Worm (Caenorhabditis elegans) whole organism, young adult: ENCODE data around the gene F49E8.8.

Source experiments
- B0019.2 ChIP-seq: fragments of 200-800 bp; sonication (Bioruptor generic); conservative IDR thresholded peaks from 2 replicates; pipeline ENCODE4 v1.3.6; 2022; ENCODE audit warnings: missing genetic modification reagents, missing genetic modification characterization, missing compliant biosample characterization
- B0261.1 ChIP-seq: sonication (generic microtip); optimal IDR thresholded peaks from 2 replicates; lab custom pipeline; 2016; ENCODE audit warnings: mild to moderate bottlenecking, missing genetic modification characterization, moderate library complexity, missing compliant biosample characterization
- C06A6.2 ChIP-seq: fragments of 200-800 bp; sonication (Bioruptor generic); conservative IDR thresholded peaks from 2 replicates; pipeline ENCODE4 v1.3.6; 2022; ENCODE audit warnings: missing genetic modification characterization, missing compliant biosample characterization
- F37B4.10 ChIP-seq: fragments of 200-800 bp; sonication (Bioruptor generic); IDR thresholded peaks from 2 replicates; pipeline ENCODE4 v1.3.6; 2022; ENCODE audit warnings: missing genetic modification characterization, missing compliant biosample characterization
- F57A8.1 ChIP-seq: fragments of 200-800 bp; sonication (Bioruptor generic); optimal IDR thresholded peaks from 2 replicates; lab custom pipeline; 2018; ENCODE audit warnings: mild to moderate bottlenecking, missing genetic modification characterization, moderate library complexity, missing compliant biosample characterization
- K11D2.4 ChIP-seq: fragments of 200-800 bp; sonication (Bioruptor generic); IDR thresholded peaks from 2 replicates; pipeline ENCODE4 v1.3.6; 2022; ENCODE audit warnings: missing genetic modification reagents, missing genetic modification characterization, missing compliant biosample characterization
- K12H6.12 ChIP-seq: fragments of 200-800 bp; sonication (Bioruptor generic); optimal IDR thresholded peaks from 2 replicates; lab custom pipeline; 2018; ENCODE audit warnings: mild to moderate bottlenecking, missing genetic modification characterization, missing compliant biosample characterization
- T26A5.8 ChIP-seq: sonication (generic microtip); optimal IDR thresholded peaks from 2 replicates; lab custom pipeline; 2016; ENCODE audit warnings: missing genetic modification characterization, missing compliant biosample characterization
- Y53G8AR.9 ChIP-seq: fragments of 200-800 bp; sonication (Bioruptor generic); conservative IDR thresholded peaks from 2 replicates; pipeline ENCODE4 v1.3.6; 2022; ENCODE audit warnings: missing genetic modification reagents, missing genetic modification characterization, missing compliant biosample characterization
- akir-1 ChIP-seq: fragments of 200-800 bp; sonication (Bioruptor generic); optimal IDR thresholded peaks from 2 replicates; lab custom pipeline; 2018; ENCODE audit warnings: mild to moderate bottlenecking, missing genetic modification characterization, moderate library complexity, missing compliant biosample characterization
- ama-1 ChIP-seq, 3 experiments: fragments of 150-350 bp in 1 of 3; sonication (generic microtip) in 2 of 3; optimal IDR thresholded peaks; 2 replicates each; lab custom pipeline; 2014 to 2018; ENCODE audit warnings: missing biosample characterization in 2 of 3, missing genetic modification characterization in 2 of 3, missing genetic modification reagents in 2 of 3
- aptf-2 ChIP-seq: fragments of 200-800 bp; sonication (Bioruptor generic); conservative IDR thresholded peaks from 2 replicates; pipeline ENCODE4 v1.3.6; 2022; ENCODE audit warnings: missing genetic modification reagents, missing genetic modification characterization, missing compliant biosample characterization
- athp-1 ChIP-seq: sonication (generic microtip); optimal IDR thresholded peaks from 2 replicates; lab custom pipeline; 2017; ENCODE audit warnings: mild to moderate bottlenecking, missing genetic modification characterization, missing compliant biosample characterization
- attf-5 ChIP-seq: fragments of 200-800 bp; sonication (Bioruptor generic); optimal IDR thresholded peaks from 2 replicates; lab custom pipeline; 2018; ENCODE audit warnings: mild to moderate bottlenecking, missing genetic modification characterization, missing compliant biosample characterization
- bed-2 ChIP-seq: fragments of 200-800 bp; sonication (Bioruptor generic); IDR thresholded peaks from 2 replicates; pipeline ENCODE4 v1.3.6; 2022; ENCODE audit warnings: missing genetic modification reagents, missing genetic modification characterization, missing compliant biosample characterization
- ceh-58 ChIP-seq: fragments of 200-800 bp; sonication (Bioruptor generic); IDR thresholded peaks from 2 replicates; pipeline ENCODE4 v1.3.6; 2022; ENCODE audit warnings: missing genetic modification characterization, missing compliant biosample characterization
- chd-7 ChIP-seq: sonication (generic microtip); optimal IDR thresholded peaks from 2 replicates; lab custom pipeline; 2016; ENCODE audit warnings: mild to moderate bottlenecking, missing genetic modification characterization, moderate library complexity, missing compliant biosample characterization
- dox-1 ChIP-seq: fragments of 200-800 bp; sonication (Bioruptor generic); IDR thresholded peaks from 2 replicates; pipeline ENCODE4 v1.3.6; 2022; ENCODE audit warnings: missing genetic modification reagents, missing genetic modification characterization, missing compliant biosample characterization
- dpff-1 ChIP-seq: sonication (generic microtip); optimal IDR thresholded peaks from 2 replicates; lab custom pipeline; 2017; ENCODE audit warnings: mild to moderate bottlenecking, missing genetic modification characterization, missing compliant biosample characterization
- dpl-1 ChIP-seq: fragments of 150-350 bp; optimal IDR thresholded peaks from 2 replicates; lab custom pipeline; 2014; ENCODE audit warnings: missing biosample characterization, missing genetic modification reagents, missing genetic modification characterization
- efl-1 ChIP-seq: fragments of 150-350 bp; optimal IDR thresholded peaks from 2 replicates; lab custom pipeline; 2014; ENCODE audit warnings: missing biosample characterization, missing genetic modification reagents, missing genetic modification characterization
- egl-18 ChIP-seq: fragments of 200-800 bp; sonication (Bioruptor generic); IDR thresholded peaks from 2 replicates; pipeline ENCODE4 v1.3.6; 2022; ENCODE audit warnings: missing genetic modification reagents, missing genetic modification characterization, missing compliant biosample characterization
- fkh-3 ChIP-seq: sonication (generic microtip); optimal IDR thresholded peaks from 2 replicates; lab custom pipeline; 2016; ENCODE audit warnings: mild to moderate bottlenecking, missing genetic modification characterization, missing compliant biosample characterization
- him-1 ChIP-seq: sonication (generic microtip); optimal IDR thresholded peaks from 2 replicates; lab custom pipeline; 2016; ENCODE audit warnings: missing genotype, missing genetic modification reagents, missing genetic modification characterization, missing compliant biosample characterization
- hmg-20 ChIP-seq: fragments of 200-800 bp; sonication (Bioruptor generic); IDR thresholded peaks from 2 replicates; pipeline ENCODE4 v1.3.6; 2022; ENCODE audit warnings: missing genetic modification reagents, missing genetic modification characterization, missing compliant biosample characterization
- lin-35 ChIP-seq, 3 experiments: fragments of 150-350 bp in 2 of 3; sonication (generic microtip) in 1 of 3; optimal IDR thresholded peaks; 2 replicates each; lab custom pipeline; 2014 to 2018; ENCODE audit warnings: missing biosample characterization in 3 of 3, missing genetic modification characterization in 3 of 3, missing genetic modification reagents in 3 of 3
- lin-40 ChIP-seq: sonication (generic microtip); optimal IDR thresholded peaks from 2 replicates; lab custom pipeline; 2016; ENCODE audit warnings: missing genetic modification characterization, mild to moderate bottlenecking, missing compliant biosample characterization, missing genotype, missing genetic modification reagents
- madf-3 ChIP-seq: fragments of 200-800 bp; sonication (Bioruptor generic); IDR thresholded peaks from 2 replicates; pipeline ENCODE4 v1.3.6; 2022; ENCODE audit warnings: missing genetic modification reagents, missing genetic modification characterization, missing compliant biosample characterization
- mel-28 ChIP-seq: sonication (generic microtip); optimal IDR thresholded peaks from 2 replicates; lab custom pipeline; 2016; ENCODE audit warnings: borderline replicate concordance, mild to moderate bottlenecking, missing genetic modification characterization, missing compliant biosample characterization
- mxl-1 ChIP-seq: sonication (generic microtip); optimal IDR thresholded peaks from 2 replicates; lab custom pipeline; 2016; ENCODE audit warnings: missing genetic modification characterization, missing compliant biosample characterization
- nfya-2 ChIP-seq: fragments of 200-800 bp; sonication (Bioruptor generic); IDR thresholded peaks from 2 replicates; pipeline ENCODE4 v1.3.6; 2022; ENCODE audit warnings: missing genetic modification reagents, missing genetic modification characterization, missing compliant biosample characterization
- rcor-1 ChIP-seq: fragments of 200-800 bp; sonication (Bioruptor generic); IDR thresholded peaks from 2 replicates; pipeline ENCODE4 v1.3.6; 2022; ENCODE audit warnings: missing genetic modification reagents, missing genetic modification characterization, missing compliant biosample characterization
- repo-1 ChIP-seq: sonication (generic microtip); optimal IDR thresholded peaks from 2 replicates; lab custom pipeline; 2017; ENCODE audit warnings: mild to moderate bottlenecking, missing genetic modification characterization, missing compliant biosample characterization
- rpc-1 ChIP-seq, 2 experiments: fragments of 150-350 bp in 1 of 2; sonication (generic microtip) in 1 of 2; optimal IDR thresholded peaks; 2 replicates each; lab custom pipeline; 2014 to 2018; ENCODE audit warnings: missing biosample characterization in 1 of 2, missing genetic modification characterization in 1 of 2, missing genetic modification reagents in 1 of 2, missing genotype in 1 of 2
- snpc-1.3 ChIP-seq: sonication (generic microtip); optimal IDR thresholded peaks from 2 replicates; lab custom pipeline; 2017; ENCODE audit warnings: missing genetic modification characterization, mild to moderate bottlenecking, missing compliant biosample characterization, antibody characterized with exemption, moderate library complexity, missing genotype, missing genetic modification reagents; ENCODE audit not compliant: insufficient read depth
- snpc-3.4 ChIP-seq: sonication (generic microtip); optimal IDR thresholded peaks from 2 replicates; lab custom pipeline; 2017; ENCODE audit warnings: missing genetic modification characterization, mild to moderate bottlenecking, missing compliant biosample characterization, antibody characterized with exemption, moderate library complexity, missing genotype, missing genetic modification reagents
- snpc-4 ChIP-seq, 5 experiments: fragments of 150-350 bp in 1 of 5; sonication (generic microtip) in 4 of 5; optimal IDR thresholded peaks; 2 replicates each; lab custom pipeline; 2014 to 2018; ENCODE audit warnings: missing genetic modification characterization in 5 of 5, missing biosample characterization in 3 of 5, antibody characterized with exemption in 2 of 5, mild to moderate bottlenecking in 2 of 5, missing compliant biosample characterization in 2 of 5, missing genotype in 2 of 5, moderate library complexity in 2 of 5, missing genetic modification reagents in 1 of 5
- xnd-1 ChIP-seq: sonication (generic microtip); optimal IDR thresholded peaks from 2 replicates; lab custom pipeline; 2016; ENCODE audit warnings: missing genotype, missing genetic modification reagents, missing genetic modification characterization, missing compliant biosample characterization
- zfh-2 ChIP-seq: fragments of 200-800 bp; sonication (Bioruptor generic); conservative IDR thresholded peaks from 2 replicates; pipeline ENCODE4 v1.3.6; 2022; ENCODE audit warnings: missing genetic modification reagents, missing genetic modification characterization, missing compliant biosample characterization
- zim-3 ChIP-seq: sonication (generic microtip); optimal IDR thresholded peaks from 2 replicates; lab custom pipeline; 2017; ENCODE audit warnings: mild to moderate bottlenecking, missing genetic modification characterization, moderate library complexity, missing compliant biosample characterization
- ztf-18 ChIP-seq: sonication (generic microtip); optimal IDR thresholded peaks from 2 replicates; lab custom pipeline; 2016; ENCODE audit warnings: missing genotype, mild to moderate bottlenecking, missing genetic modification characterization, missing compliant biosample characterization
- ztf-25 ChIP-seq: fragments of 200-800 bp; sonication (Bioruptor generic); IDR thresholded peaks from 2 replicates; pipeline ENCODE4 v1.3.6; 2022; ENCODE audit warnings: missing genetic modification reagents, missing genetic modification characterization, missing compliant biosample characterization
- ztf-26 ChIP-seq: sonication (generic microtip); optimal IDR thresholded peaks from 2 replicates; lab custom pipeline; 2017; ENCODE audit warnings: missing genetic modification characterization, missing compliant biosample characterization
- ztf-28 ChIP-seq: fragments of 200-800 bp; sonication (Bioruptor generic); IDR thresholded peaks from 2 replicates; pipeline ENCODE4 v1.3.6; 2022; ENCODE audit warnings: missing genetic modification reagents, missing genetic modification characterization, missing compliant biosample characterization
- ztf-3 ChIP-seq: fragments of 200-800 bp; sonication (Bioruptor generic); optimal IDR thresholded peaks from 2 replicates; lab custom pipeline; 2018; ENCODE audit warnings: mild to moderate bottlenecking, missing genetic modification characterization, missing compliant biosample characterization
- ztf-6 ChIP-seq: fragments of 200-800 bp; sonication (Bioruptor generic); IDR thresholded peaks from 2 replicates; pipeline ENCODE4 v1.3.6; 2022; ENCODE audit warnings: missing genetic modification reagents, missing genetic modification characterization, missing compliant biosample characterization

Gene F49E8.8

DNA sequence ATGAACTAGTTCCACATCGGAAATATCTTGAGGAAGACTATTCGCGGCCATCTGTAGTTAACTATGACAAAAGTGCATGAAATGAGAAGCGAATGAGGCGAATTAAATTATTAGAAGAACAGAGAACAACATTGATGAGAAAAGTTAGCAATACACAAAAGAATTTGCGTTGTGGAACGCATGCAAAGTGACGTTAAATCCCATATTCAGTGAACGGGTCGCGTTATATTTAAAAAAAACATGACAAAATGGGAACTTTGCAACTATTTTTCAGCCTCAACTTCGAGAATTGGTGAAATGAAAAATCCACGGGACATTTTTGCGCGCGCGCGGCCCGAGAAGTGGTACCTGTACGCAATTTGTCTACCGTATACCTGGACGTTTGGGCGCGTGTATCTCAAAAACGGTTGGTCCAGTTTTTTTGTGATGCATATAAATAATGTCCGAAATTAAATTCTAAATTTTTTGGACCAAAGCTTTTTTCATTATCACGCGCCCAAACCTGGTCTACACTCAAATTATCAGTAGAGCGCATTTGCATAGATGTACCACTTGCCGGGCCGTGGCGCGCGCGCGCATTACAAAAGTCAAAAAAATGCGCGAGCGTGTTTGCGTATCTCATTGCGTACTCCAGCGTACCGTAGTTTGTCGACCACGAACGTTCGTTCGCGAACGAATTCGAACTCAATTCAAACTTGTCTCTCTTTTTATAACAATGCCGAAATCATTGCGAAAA lies 8.4 kb upstream of the F49E8.8 start, which contains the start of the genes cdd-2 and oef-1 (continued):
- TF ChIP-seq zfh-2 (GFP tag; lab: Robert Waterston, UW) = no peak
- TF ChIP-seq ztf-28 (GFP tag; lab: Robert Waterston, UW) = peak; percentile 96
- no peak for TF ChIP-seq snpc-4 (GFP tag; optimal IDR thresholded peaks at IDR 0.05; lab: Kevin White, UChicago)
- TF ChIP-seq snpc-4 (tag; optimal IDR thresholded peaks at IDR 0.05; lab: Kevin White, UChicago) = peak in 3 of 4 experiments; percentile 18 to 61 (median 48)
- TF ChIP-seq B0019.2 (GFP tag; lab: Robert Waterston, UW) = peak; percentile 95
- no peak for TF ChIP-seq F37B4.10
- no peak for TF ChIP-seq zim-3
- no peak for TF ChIP-seq K11D2.4 (GFP tag; lab: Robert Waterston, UW)
- no peak for TF ChIP-seq C06A6.2 (GFP tag; lab: Robert Waterston, UW)
- TF ChIP-seq dpl-1 = peak; percentile 65
- no peak for TF ChIP-seq ztf-6 (GFP tag; lab: Robert Waterston, UW)
- peak; percentile 92 for TF ChIP-seq efl-1
- peak; percentile 44; the same call in 1 of the 2 replicates for TF ChIP-seq aptf-2 (GFP tag; lab: Robert Waterston, UW)
- no peak for TF ChIP-seq hmg-20
- TF ChIP-seq akir-1 (GFP tag; lab: Kevin White, UChicago) = no peak
- no peak for TF ChIP-seq fkh-3 (tag; lab: Kevin White, UChicago)
- TF ChIP-seq dpff-1 (tag; lab: Kevin White, UChicago) = no peak
- TF ChIP-seq ztf-18 = peak; percentile 45
- TF ChIP-seq rpc-1 (optimal IDR thresholded peaks at IDR 0.05; lab: Kevin White, UChicago) = no peak
- no peak for TF ChIP-seq rpc-1 (tag; optimal IDR thresholded peaks at IDR 0.05; lab: Kevin White, UChicago)
- TF ChIP-seq rcor-1 (GFP tag; lab: Robert Waterston, UW) = peak; percentile 84
- TF ChIP-seq mel-28 (tag; lab: Kevin White, UChicago) = no peak
- TF ChIP-seq ama-1 (optimal IDR thresholded peaks at IDR 0.05; lab: Kevin White, UChicago) = no peak
- no peak for TF ChIP-seq ama-1 (GFP tag; optimal IDR thresholded peaks at IDR 0.05; lab: Kevin White, UChicago)
- TF ChIP-seq lin-40 (tag; lab: Kevin White, UChicago) = no peak
- no peak for TF ChIP-seq bed-2 (GFP tag; lab: Robert Waterston, UW)
- peak; percentile 77; the same call in 1 of the 2 replicates for TF ChIP-seq Y53G8AR.9 (GFP tag; lab: Robert Waterston, UW)
- TF ChIP-seq egl-18 = no peak
- peak; percentile 96 for TF ChIP-seq dox-1 (GFP tag; lab: Robert Waterston, UW)
- no peak for TF ChIP-seq lin-35 (GFP tag; optimal IDR thresholded peaks at IDR 0.05; lab: Kevin White, UChicago)
- TF ChIP-seq F57A8.1 (GFP tag; lab: Kevin White, UChicago) = no peak
- no peak for TF ChIP-seq T26A5.8 (tag; lab: Kevin White, UChicago)
- TF ChIP-seq snpc-1.3 (tag; lab: Kevin White, UChicago) = no peak
- TF ChIP-seq attf-5 (GFP tag; lab: Kevin White, UChicago) = no peak
- no peak for TF ChIP-seq ztf-25 (GFP tag; lab: Robert Waterston, UW)
- peak; percentile 87 for TF ChIP-seq xnd-1 (tag; lab: Kevin White, UChicago)
- TF ChIP-seq K12H6.12 (tag; lab: Kevin White, UChicago) = no peak
- TF ChIP-seq B0261.1 (tag; lab: Kevin White, UChicago) = no peak
- no peak for TF ChIP-seq ceh-58 (GFP tag; lab: Robert Waterston, UW)
- TF ChIP-seq ztf-26 = no peak
- TF ChIP-seq repo-1 (tag; lab: Kevin White, UChicago) = no peak
- peak; percentile 76 for TF ChIP-seq athp-1 (tag; lab: Kevin White, UChicago)
- peak; percentile 29 for TF ChIP-seq snpc-3.4
- no peak for TF ChIP-seq chd-7
- TF ChIP-seq nfya-2 = no peak
- TF ChIP-seq him-1 = peak; percentile 31
- TF ChIP-seq ztf-3 (GFP tag; lab: Kevin White, UChicago) = no peak
- peak; percentile 96 for TF ChIP-seq madf-3 (GFP tag; lab: Robert Waterston, UW)
- TF ChIP-seq mxl-1 = no peak
